Worm (Caenorhabditis elegans) whole organism, mixed stage, embryonic: ENCODE results near the gene T22F7.4.

Experiments
- M03D4.4 ChIP-seq: sonication (generic microtip); optimal IDR thresholded peaks from 2 replicates; lab custom pipeline; 2017; ENCODE audit warnings: mild to moderate bottlenecking, missing genetic modification characterization, missing compliant biosample characterization
- bed-3 ChIP-seq: fragments of 200-800 bp; sonication (Bioruptor generic); optimal IDR thresholded peaks from 3 replicates; lab custom pipeline; 2018; ENCODE audit warnings: mild to moderate bottlenecking, missing genetic modification characterization, moderate library complexity, missing compliant biosample characterization
- blmp-1 ChIP-seq: fragments of 150-350 bp; optimal IDR thresholded peaks from 2 replicates; lab custom pipeline; 2014; ENCODE audit warnings: missing biosample characterization, missing genetic modification characterization
- ceh-39 ChIP-seq: fragments of 150-350 bp; optimal IDR thresholded peaks from 2 replicates; lab custom pipeline; 2014; ENCODE audit warnings: missing biosample characterization, missing genetic modification characterization
- ceh-43 ChIP-seq: fragments of 200-800 bp; sonication (Bioruptor generic); optimal IDR thresholded peaks from 2 replicates; lab custom pipeline; 2018; ENCODE audit warnings: mild to moderate bottlenecking, missing genetic modification characterization, moderate library complexity, missing compliant biosample characterization
- ceh-83 ChIP-seq: fragments of 200-800 bp; sonication (Bioruptor generic); optimal IDR thresholded peaks from 2 replicates; lab custom pipeline; 2018; ENCODE audit warnings: mild to moderate bottlenecking, missing genetic modification characterization, missing compliant biosample characterization
- ces-1 ChIP-seq: fragments of 150-350 bp; optimal IDR thresholded peaks from 2 replicates; lab custom pipeline; 2014; ENCODE audit warnings: missing biosample characterization, missing genetic modification reagents, missing genetic modification characterization
- cnd-1 ChIP-seq: fragments of 200-800 bp; sonication (Bioruptor generic); optimal IDR thresholded peaks from 2 replicates; lab custom pipeline; 2018; ENCODE audit warnings: mild to moderate bottlenecking, missing genetic modification characterization, missing compliant biosample characterization
- drap-1 ChIP-seq: fragments of 200-800 bp; sonication (Bioruptor generic); optimal IDR thresholded peaks from 3 replicates; lab custom pipeline; 2018; ENCODE audit warnings: mild to moderate bottlenecking, missing genetic modification characterization, missing compliant biosample characterization
- elt-1 ChIP-seq: sonication (generic microtip); optimal IDR thresholded peaks from 2 replicates; lab custom pipeline; 2017; ENCODE audit warnings: missing genetic modification characterization, mild to moderate bottlenecking, missing compliant biosample characterization, antibody characterized with exemption, moderate library complexity, borderline replicate concordance; ENCODE audit not compliant: insufficient read depth
- elt-3 ChIP-seq: fragments of 150-350 bp; optimal IDR thresholded peaks from 2 replicates; lab custom pipeline; 2014; ENCODE audit warnings: missing biosample characterization, missing genetic modification characterization
- flh-1 ChIP-seq: fragments of 200-800 bp; sonication (Bioruptor generic); optimal IDR thresholded peaks from 2 replicates; lab custom pipeline; 2018; ENCODE audit warnings: mild to moderate bottlenecking, missing genetic modification characterization, moderate library complexity, missing compliant biosample characterization
- ham-2 ChIP-seq: fragments of 200-800 bp; sonication (Bioruptor generic); optimal IDR thresholded peaks from 2 replicates; lab custom pipeline; 2018; ENCODE audit warnings: mild to moderate bottlenecking, missing genetic modification characterization, missing compliant biosample characterization
- hlh-1 ChIP-seq: fragments of 150-350 bp; optimal IDR thresholded peaks from 2 replicates; lab custom pipeline; 2014; ENCODE audit warnings: missing biosample characterization, missing genetic modification reagents, missing genetic modification characterization
- lin-13 ChIP-seq: fragments of 150-350 bp; optimal IDR thresholded peaks from 2 replicates; lab custom pipeline; 2014; ENCODE audit warnings: missing biosample characterization, missing genetic modification characterization
- lin-32 ChIP-seq: fragments of 200-800 bp; sonication (Bioruptor generic); optimal IDR thresholded peaks from 2 replicates; lab custom pipeline; 2018; ENCODE audit warnings: mild to moderate bottlenecking, missing genetic modification characterization, missing compliant biosample characterization
- lsy-2 ChIP-seq: fragments of 150-350 bp; optimal IDR thresholded peaks from 2 replicates; lab custom pipeline; 2014; ENCODE audit warnings: missing biosample characterization, missing genetic modification characterization
- mab-5 ChIP-seq: fragments of 150-350 bp; optimal IDR thresholded peaks from 2 replicates; lab custom pipeline; 2014; ENCODE audit warnings: missing biosample characterization, missing genetic modification characterization
- mep-1 ChIP-seq: fragments of 150-350 bp; optimal IDR thresholded peaks from 2 replicates; lab custom pipeline; 2017; ENCODE audit warnings: missing biosample characterization, missing genetic modification reagents, missing genetic modification characterization, inconsistent platforms
- mls-2 ChIP-seq: sonication (generic microtip); optimal IDR thresholded peaks from 2 replicates; lab custom pipeline; 2016; ENCODE audit warnings: mild to moderate bottlenecking, missing genetic modification characterization, moderate library complexity, missing compliant biosample characterization
- nhr-12 ChIP-seq: fragments of 150-350 bp; optimal IDR thresholded peaks from 2 replicates; lab custom pipeline; 2014; ENCODE audit warnings: missing biosample characterization, missing genetic modification characterization
- nhr-2 ChIP-seq: fragments of 150-350 bp; optimal IDR thresholded peaks from 2 replicates; lab custom pipeline; 2014; ENCODE audit warnings: missing biosample characterization, missing genetic modification characterization
- nhr-237 ChIP-seq: fragments of 150-350 bp; optimal IDR thresholded peaks from 2 replicates; lab custom pipeline; 2014; ENCODE audit warnings: missing biosample characterization, missing genetic modification characterization
- nhr-28 ChIP-seq: fragments of 150-350 bp; optimal IDR thresholded peaks from 2 replicates; lab custom pipeline; 2014; ENCODE audit warnings: missing biosample characterization, missing genetic modification characterization
- nhr-76 ChIP-seq: sonication (generic microtip); optimal IDR thresholded peaks from 2 replicates; lab custom pipeline; 2017; ENCODE audit warnings: missing biosample characterization, missing genetic modification characterization
- pha-4 ChIP-seq: fragments of 150-350 bp; optimal IDR thresholded peaks from 2 replicates; lab custom pipeline; 2018; ENCODE audit warnings: missing biosample characterization, missing genetic modification reagents, missing genetic modification characterization
- sem-2 ChIP-seq: fragments of 200-800 bp; sonication (Bioruptor generic); optimal IDR thresholded peaks from 2 replicates; lab custom pipeline; 2018; ENCODE audit warnings: mild to moderate bottlenecking, missing genetic modification characterization, missing compliant biosample characterization
- snpc-4 ChIP-seq: fragments of 150-350 bp; optimal IDR thresholded peaks from 2 replicates; lab custom pipeline; 2014; ENCODE audit warnings: missing biosample characterization, missing genetic modification characterization
- sptf-1 ChIP-seq: sonication (generic microtip); optimal IDR thresholded peaks from 2 replicates; lab custom pipeline; 2017; ENCODE audit warnings: mild to moderate bottlenecking, missing genetic modification characterization, moderate library complexity, missing compliant biosample characterization
- tbx-8 ChIP-seq: fragments of 200-800 bp; sonication (Bioruptor generic); optimal IDR thresholded peaks from 2 replicates; lab custom pipeline; 2018; ENCODE audit warnings: mild to moderate bottlenecking, missing genetic modification characterization, moderate library complexity, missing compliant biosample characterization
- unc-120 ChIP-seq: sonication (generic microtip); optimal IDR thresholded peaks from 2 replicates; lab custom pipeline; 2017; ENCODE audit warnings: missing genetic modification characterization, missing compliant biosample characterization; ENCODE audit not compliant: poor library complexity, severe bottlenecking
- unc-39 ChIP-seq: fragments of 150-350 bp; optimal IDR thresholded peaks from 2 replicates; lab custom pipeline; 2014; ENCODE audit warnings: missing biosample characterization, missing genetic modification characterization
- unc-62 ChIP-seq: fragments of 150-350 bp; optimal IDR thresholded peaks from 2 replicates; lab custom pipeline; 2014; ENCODE audit warnings: missing biosample characterization, missing genetic modification reagents, missing genetic modification characterization
- zip-8 ChIP-seq: fragments of 150-350 bp; optimal IDR thresholded peaks from 2 replicates; lab custom pipeline; 2014; ENCODE audit warnings: missing biosample characterization, missing genetic modification characterization
- ztf-11 ChIP-seq: fragments of 150-350 bp; optimal IDR thresholded peaks from 2 replicates; lab custom pipeline; 2014; ENCODE audit warnings: missing biosample characterization, missing genetic modification characterization

The T22F7.4 gene

ce11 chrIII:523944-524343, 2.8 kb downstream of the T22F7.4 start, which contains the start of gene T22F7.3:
Gene T22F7.3, minus strand, starts transcription at chrIII:524044.
- TF ChIP-seq hlh-1 (no peak), ceh-43 (GFP tag; lab: Kevin White, UChicago) (no peak), zip-8 (tag; lab: Kevin White, UChicago) (no peak), pha-4 (tag; lab: Kevin White, UChicago) (no peak), lsy-2 (no peak), ceh-39 (tag; lab: Kevin White, UChicago) (no peak), sem-2 (GFP tag; lab: Kevin White, UChicago) (no peak)

- TF ChIP-seq hlh-1 (no peak), nhr-12 (tag; lab: Kevin White, UChicago) (no peak), sem-2 (GFP tag; lab: Kevin White, UChicago) (no peak), unc-120 (tag; lab: Kevin White, UChicago) (no peak), nhr-28 (tag; lab: Kevin White, UChicago) (no peak)
These were observed 13.4 kb downstream of the T22F7.4 start for ce11 chrIII:513360-513759.

- TF ChIP-seq pha-4 (tag; lab: Kevin White, UChicago), result peak; percentile 8
- TF ChIP-seq nhr-12 (tag; lab: Kevin White, UChicago), result no peak
- no peak for TF ChIP-seq elt-1
These were observed 14.6 kb downstream of the T22F7.4 start, which contains the start of gene F30H5.3 for ce11 chrIII:512117-512516. Gene F30H5.3, minus strand, starts transcription at chrIII:512217.

DNA sequence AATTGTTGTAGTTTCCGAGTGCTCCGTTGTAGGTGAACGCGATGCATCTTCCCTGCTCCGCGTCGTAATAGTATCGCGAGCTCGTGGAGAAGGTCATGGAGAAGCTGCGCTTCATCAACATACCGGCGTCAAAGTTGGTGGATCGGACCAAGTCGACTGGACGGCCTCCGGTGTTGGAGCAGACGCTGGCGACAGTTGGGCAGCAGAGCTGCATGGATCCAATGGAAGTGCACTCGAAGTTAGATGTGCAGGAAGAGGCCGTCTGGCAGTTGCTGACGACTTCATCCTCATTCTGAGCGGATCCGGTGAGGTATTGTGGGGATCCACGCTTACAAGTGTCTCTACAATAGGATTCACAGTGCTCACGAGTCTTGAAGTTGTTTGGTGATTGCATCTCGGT, 17.7 kb downstream of the T22F7.4 start:
- TF ChIP-seq elt-1 (no peak), nhr-12 (tag; lab: Kevin White, UChicago) (no peak), sptf-1 (tag; lab: Kevin White, UChicago) (no peak), bed-3 (GFP tag; lab: Kevin White, UChicago) (no peak), ceh-39 (tag; lab: Kevin White, UChicago) (no peak), flh-1 (no peak), elt-3 (tag; lab: Kevin White, UChicago) (no peak), nhr-237 (tag; lab: Kevin White, UChicago) (no peak), nhr-76 (no peak)

ce11 chrIII:502583-502982, 24.1 kb downstream of the T22F7.4 start:
- TF ChIP-seq mep-1 (peak; percentile 59), cnd-1 (tag; lab: Kevin White, UChicago) (peak; percentile 91), sem-2 (GFP tag; lab: Kevin White, UChicago) (peak; percentile 71), lsy-2 (no peak), bed-3 (GFP tag; lab: Kevin White, UChicago) (peak; percentile 81), ceh-83 (GFP tag; lab: Kevin White, UChicago) (peak; percentile 94), unc-62 (GFP tag; lab: Kevin White, UChicago) (peak; percentile 47), ces-1 (no peak), blmp-1 (tag; lab: Kevin White, UChicago) (no peak), mab-5 (tag; lab: Kevin White, UChicago) (no peak), nhr-12 (tag; lab: Kevin White, UChicago) (no peak), tbx-8 (GFP tag; lab: Kevin White, UChicago) (peak; percentile 48), nhr-237 (tag; lab: Kevin White, UChicago) (peak; percentile 53), ceh-39 (tag; lab: Kevin White, UChicago) (no peak), unc-39 (no peak), mls-2 (tag; lab: Kevin White, UChicago) (peak; percentile 91), M03D4.4 (tag; lab: Kevin White, UChicago) (peak; percentile 88), nhr-28 (tag; lab: Kevin White, UChicago) (peak; percentile 38), lin-32 (GFP tag; lab: Kevin White, UChicago) (peak; percentile 87), unc-120 (tag; lab: Kevin White, UChicago) (peak; percentile 94), nhr-76 (peak; percentile 24), hlh-1 (no peak), zip-8 (tag; lab: Kevin White, UChicago) (no peak), pha-4 (tag; lab: Kevin White, UChicago) (peak; percentile 87), sptf-1 (tag; lab: Kevin White, UChicago) (peak; percentile 95), ham-2 (GFP tag; lab: Kevin White, UChicago) (peak; percentile 72), ceh-43 (GFP tag; lab: Kevin White, UChicago) (peak; percentile 83), lin-13 (tag; lab: Kevin White, UChicago) (peak; percentile 59), flh-1 (peak; percentile 63), snpc-4 (tag; lab: Kevin White, UChicago) (no peak), ztf-11 (tag; lab: Kevin White, UChicago) (no peak), drap-1 (GFP tag; lab: Kevin White, UChicago) (peak; percentile 90), nhr-2 (tag; lab: Kevin White, UChicago) (no peak)
